Worm (Caenorhabditis elegans): ENCODE results near the gene F59B2.12.

The F59B2.12 gene

ce11 chrIII:9060267-9060666, 42.9 kb downstream of the F59B2.12 start:
- TF ChIP-seq ceh-18 (tag; optimal IDR thresholded peaks at IDR 0.05) (no peak), unc-86 (tag; optimal IDR thresholded peaks at IDR 0.05) (no peak), hlh-13 (GFP tag; optimal IDR thresholded peaks at IDR 0.05) (no peak), ama-1 (optimal IDR thresholded peaks at IDR 0.05) (no peak), sox-4 (tag; optimal IDR thresholded peaks at IDR 0.05) (no peak), C08G9.2 (tag; optimal IDR thresholded peaks at IDR 0.05) (no peak), dmd-4 (tag; optimal IDR thresholded peaks at IDR 0.05; ENCODE audit: borderline replicate concordance) (no peak), pros-1 (tag; optimal IDR thresholded peaks at IDR 0.05) (no peak), nfya-1 (tag; optimal IDR thresholded peaks at IDR 0.05) (no peak), tbx-7 (tag; optimal IDR thresholded peaks at IDR 0.05) (no peak), lin-11 (tag; optimal IDR thresholded peaks at IDR 0.05) (no peak)

ce11 chrIII:9069712-9070111, 52.3 kb downstream of the F59B2.12 start:
- no peak for TF ChIP-seq unc-86 (tag; optimal IDR thresholded peaks at IDR 0.05)
- TF ChIP-seq ceh-18 (tag; optimal IDR thresholded peaks at IDR 0.05), result no peak
- no peak for TF ChIP-seq ref-2 (tag; optimal IDR thresholded peaks at IDR 0.05)
- TF ChIP-seq pha-4 (tag; optimal IDR thresholded peaks at IDR 0.05), result no peak
- no peak for TF ChIP-seq pax-1 (tag; optimal IDR thresholded peaks at IDR 0.05)
- TF ChIP-seq gmeb-2 (tag; optimal IDR thresholded peaks at IDR 0.05), result no peak
- TF ChIP-seq ttx-3 (tag; optimal IDR thresholded peaks at IDR 0.05), result no peak
- no peak for TF ChIP-seq lin-11 (tag; optimal IDR thresholded peaks at IDR 0.05)
- no peak for TF ChIP-seq nhr-11 (tag; optimal IDR thresholded peaks at IDR 0.05)
- no peak for TF ChIP-seq ceh-30 (tag; optimal IDR thresholded peaks at IDR 0.05)
